Fruit fly (Drosophila melanogaster) whole organism, embryonic: ENCODE results near the gene fit.

Experiments used
- Taf1 ChIP-seq: fragments of 200-800 bp; sonication (Bioruptor generic); IDR thresholded peaks from 2 replicates; pipeline ENCODE4 v1.3.6; 2022; ENCODE audit warnings: missing biosample characterization, missing genetic modification characterization
- Usf ChIP-seq: fragments of 200-800 bp; sonication (Bioruptor generic); optimal IDR thresholded peaks from 2 replicates; lab custom pipeline; 2017; ENCODE audit warnings: missing genotype, missing biosample characterization, missing genetic modification characterization
- knrl ChIP-seq: fragments of 200-800 bp; sonication (Bioruptor generic); IDR thresholded peaks from 3 replicates; pipeline ENCODE4 v1.3.6; 2022; ENCODE audit warnings: missing biosample characterization, missing genetic modification characterization; ENCODE audit not compliant: partially characterized antibody

DNA sequence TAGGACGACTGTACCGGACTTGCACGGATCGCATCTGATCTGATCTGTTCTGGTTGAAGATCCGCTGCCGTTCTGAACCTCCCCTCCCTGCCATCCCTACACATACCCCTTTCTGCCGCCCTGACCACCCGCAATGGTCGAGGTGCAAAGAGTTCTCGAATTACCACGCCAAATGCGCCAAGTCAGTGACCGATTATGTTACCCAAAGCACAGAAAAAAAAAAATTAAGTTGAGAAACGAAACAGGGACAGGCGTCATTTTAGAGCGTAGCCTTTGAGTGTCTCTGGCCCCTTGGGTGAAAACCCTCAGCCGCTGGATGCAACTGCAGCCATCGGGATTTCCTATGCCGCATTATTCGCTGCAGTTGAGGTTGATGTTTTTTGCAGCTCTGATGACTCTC lies 39.5 kb upstream of the fit start:
- TF ChIP-seq Usf (GFP tag; lab: Kevin White, UChicago) (no peak), knrl (GFP tag; lab: Robert Waterston, UW) (no peak), Taf1 (GFP tag; lab: Robert Waterston, UW) (no peak)
